Comparison of ENCODE assay signal across 5 fruit fly cellular contexts in the genomic region with DNA sequence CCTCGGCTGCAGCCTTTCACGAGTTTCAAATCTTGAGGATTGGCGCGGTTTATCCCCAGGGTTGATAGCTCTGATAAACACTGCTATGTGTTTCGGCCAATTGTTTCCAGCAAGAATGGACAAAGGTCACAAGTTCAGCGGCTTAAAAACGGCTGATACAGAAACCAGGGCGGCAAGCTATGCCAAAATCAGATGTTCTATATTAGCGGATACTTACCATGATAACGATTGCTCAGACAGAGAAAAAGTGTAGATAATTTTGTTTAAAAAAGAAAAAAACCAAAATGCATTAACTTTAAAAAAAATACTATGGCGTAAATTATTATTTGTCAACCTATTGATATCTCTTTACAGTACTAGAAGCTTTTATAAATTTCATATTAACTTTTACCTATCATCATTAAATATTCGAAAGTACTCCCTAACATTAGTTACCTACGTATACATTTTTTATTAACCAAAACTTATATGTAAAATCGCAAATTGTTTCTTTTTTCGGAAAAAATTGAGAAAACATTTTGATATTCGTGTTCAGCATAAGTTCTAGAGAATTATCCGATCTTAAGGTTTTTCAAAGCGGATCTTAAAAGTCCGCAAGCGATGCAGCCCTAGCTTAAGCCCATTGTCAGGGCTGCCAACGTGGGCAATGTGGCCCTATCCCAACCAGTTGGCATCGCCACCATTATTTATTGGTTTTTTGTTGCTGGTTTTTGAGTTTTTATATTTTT.
TF ChIP-seq lines count a peak whose summit lies in the region.

A gene (minus strand): TSS at position 339 of the 728 bp plus-strand sequence.
A gene (plus strand): TSS at position 658 of the 728 bp plus-strand sequence.

- no peak for TF ChIP-seq CTCF in whole organism, embryonic (GFP tag; optimal IDR thresholded peaks at IDR 0.05; lab: Kevin White, UChicago)

TF ChIP-seq in whole organism, adult, 20 proteins besides CTCF, POLR2A, EP300 and RAD21 (continues in another document):
- TF ChIP-seq Crg-1 (GFP tag; optimal IDR thresholded peaks at IDR 0.05; lab: Kevin White, UChicago) (peak; percentile 68), CG1620 (GFP tag; optimal IDR thresholded peaks at IDR 0.05; lab: Kevin White, UChicago) (peak; percentile 82), CG7045 (GFP tag; optimal IDR thresholded peaks at IDR 0.05; lab: Kevin White, UChicago) (peak; percentile 72), CG7101 (tag; optimal IDR thresholded peaks at IDR 0.05; lab: Kevin White, UChicago) (peak; percentile 83), ovo (GFP tag; optimal IDR thresholded peaks at IDR 0.05; lab: Kevin White, UChicago) (peak; percentile 43), bab1 (GFP tag; optimal IDR thresholded peaks at IDR 0.05; lab: Kevin White, UChicago) (no peak), Mnt (GFP tag; optimal IDR thresholded peaks at IDR 0.05; lab: Kevin White, UChicago) (peak; percentile 83), tj (GFP tag; optimal IDR thresholded peaks at IDR 0.05; lab: Kevin White, UChicago) (peak; percentile 91), Hr96 (GFP tag; optimal IDR thresholded peaks at IDR 0.05; lab: Kevin White, UChicago) (no peak), Clk (GFP tag; optimal IDR thresholded peaks at IDR 0.05; lab: Kevin White, UChicago) (peak; percentile 16), CG33017 (tag; optimal IDR thresholded peaks at IDR 0.05; lab: Kevin White, UChicago) (peak; percentile 81), toe (GFP tag; optimal IDR thresholded peaks at IDR 0.05; lab: Kevin White, UChicago) (peak; percentile 90), CG5204 (GFP tag; optimal IDR thresholded peaks at IDR 0.05; lab: Kevin White, UChicago) (peak; percentile 90), pad (GFP tag; optimal IDR thresholded peaks at IDR 0.05; lab: Kevin White, UChicago) (peak; percentile 59), CG12768 (GFP tag; optimal IDR thresholded peaks at IDR 0.05; lab: Kevin White, UChicago) (peak; percentile 38), kay (GFP tag; lab: Kevin White, UChicago; ENCODE audit: borderline replicate concordance) (no peak)

TF ChIP-seq in whole organism, embryonic, 481 proteins besides CTCF, POLR2A, EP300 and RAD21 (continues in another document):
- TF ChIP-seq ranshi (GFP tag; IDR thresholded peaks at IDR 0.05; lab: Robert Waterston, UW), result peak; percentile 43
- no peak; the same call in 2 of the 3 replicates for TF ChIP-seq croc (GFP tag; conservative IDR thresholded peaks at IDR 0.05; lab: Robert Waterston, UW)
- TF ChIP-seq CG11504 (tag; optimal IDR thresholded peaks at IDR 0.05; lab: Kevin White, UChicago), result no peak
- no peak for TF ChIP-seq CG1832 (GFP tag; optimal IDR thresholded peaks at IDR 0.05; lab: Kevin White, UChicago)
- TF ChIP-seq ara (GFP tag; IDR thresholded peaks at IDR 0.05; lab: Robert Waterston, UW), result no peak
- TF ChIP-seq B-H1 (GFP tag; IDR thresholded peaks at IDR 0.05; lab: Robert Waterston, UW), result peak; percentile 16; the same call in 1 of the 3 replicates
- no peak for TF ChIP-seq CG4854 (GFP tag; optimal IDR thresholded peaks at IDR 0.05; lab: Kevin White, UChicago)
- TF ChIP-seq sug (tag; optimal IDR thresholded peaks at IDR 0.05; lab: Kevin White, UChicago), result peak; percentile 83
- TF ChIP-seq CG2712 (tag; optimal IDR thresholded peaks at IDR 0.05; lab: Kevin White, UChicago), result peak; percentile 73
- TF ChIP-seq wdn (GFP tag; IDR thresholded peaks at IDR 0.05; lab: Robert Waterston, UW), result peak; percentile 49
- TF ChIP-seq CG17612 (GFP tag; IDR thresholded peaks at IDR 0.05; lab: Robert Waterston, UW), result no peak
- no peak for TF ChIP-seq chinmo (GFP tag; IDR thresholded peaks at IDR 0.05; lab: Robert Waterston, UW; ENCODE audit: partially characterized antibody)
- TF ChIP-seq CG16815 (GFP tag; optimal IDR thresholded peaks at IDR 0.05; lab: Kevin White, UChicago), result peak; percentile 67
- peak; percentile 62 for TF ChIP-seq CG9609 (GFP tag; optimal IDR thresholded peaks at IDR 0.05; lab: Kevin White, UChicago)
- no peak; the same call in 1 of the 2 replicates for TF ChIP-seq CG32772 (GFP tag; IDR thresholded peaks at IDR 0.05; lab: Robert Waterston, UW)
- no peak for TF ChIP-seq Lim3 (GFP tag; IDR thresholded peaks at IDR 0.05; lab: Robert Waterston, UW)

TF ChIP-seq in whole organism, prepupa, 60 proteins besides CTCF, POLR2A, EP300 and RAD21 (continues in another document):
- peak; percentile 59; the same call in 2 of the 3 replicates for TF ChIP-seq eg (GFP tag; IDR thresholded peaks at IDR 0.05; lab: Robert Waterston, UW)
- TF ChIP-seq Sox102F (GFP tag; optimal IDR thresholded peaks at IDR 0.05; lab: Kevin White, UChicago), result no peak
- peak; percentile 40 to 75 for TF ChIP-seq ss (GFP tag; optimal IDR thresholded peaks at IDR 0.05; lab: Kevin White, UChicago)
- TF ChIP-seq Hr4 (GFP tag; optimal IDR thresholded peaks at IDR 0.05; lab: Kevin White, UChicago), result no peak
- TF ChIP-seq CG6792 (GFP tag; optimal IDR thresholded peaks at IDR 0.05; lab: Kevin White, UChicago), result peak; percentile 85
- TF ChIP-seq fd85E (GFP tag; optimal IDR thresholded peaks at IDR 0.05; lab: Kevin White, UChicago), result no peak
- TF ChIP-seq CG11294 (GFP tag; IDR thresholded peaks at IDR 0.05; lab: Robert Waterston, UW), result no peak
- TF ChIP-seq CG34406 (GFP tag; optimal IDR thresholded peaks at IDR 0.05; lab: Kevin White, UChicago), result peak; percentile 70
- TF ChIP-seq CG6808 (GFP tag; optimal IDR thresholded peaks at IDR 0.05; lab: Kevin White, UChicago), result no peak
- no peak for TF ChIP-seq CG7368 (GFP tag; optimal IDR thresholded peaks at IDR 0.05; lab: Kevin White, UChicago)
- peak; percentile 96 for TF ChIP-seq CG10631 (GFP tag; optimal IDR thresholded peaks at IDR 0.05; lab: Kevin White, UChicago)
- TF ChIP-seq Smox (GFP tag; optimal IDR thresholded peaks at IDR 0.05; lab: Kevin White, UChicago), result no peak
- no peak for TF ChIP-seq dac (GFP tag; optimal IDR thresholded peaks at IDR 0.05; lab: Kevin White, UChicago)
- TF ChIP-seq achi (GFP tag; optimal IDR thresholded peaks at IDR 0.05; lab: Kevin White, UChicago), result peak; percentile 68
- TF ChIP-seq CG3032 (tag; optimal IDR thresholded peaks at IDR 0.05; lab: Kevin White, UChicago), result peak; percentile 83
- TF ChIP-seq CG8119 (GFP tag; IDR thresholded peaks at IDR 0.05; lab: Robert Waterston, UW), result peak; percentile 45
- no peak for TF ChIP-seq Met (GFP tag; optimal IDR thresholded peaks at IDR 0.05; lab: Kevin White, UChicago)
- no peak for TF ChIP-seq CG10669 (GFP tag; optimal IDR thresholded peaks at IDR 0.05; lab: Kevin White, UChicago)

TF ChIP-seq in whole organism, pupa, 21 proteins besides CTCF, POLR2A, EP300 and RAD21 (continues in another document):
- TF ChIP-seq Snoo (tag; optimal IDR thresholded peaks at IDR 0.05; lab: Kevin White, UChicago) (peak; percentile 90), CG17806 (tag; optimal IDR thresholded peaks at IDR 0.05; lab: Kevin White, UChicago) (peak; percentile 18), Pif1A (GFP tag; optimal IDR thresholded peaks at IDR 0.05; lab: Kevin White, UChicago) (no peak), CG4496 (GFP tag; IDR thresholded peaks at IDR 0.05; lab: Robert Waterston, UW) (peak; percentile 59; the same call in 2 of the 3 replicates), Ets98B (GFP tag; IDR thresholded peaks at IDR 0.05; lab: Robert Waterston, UW) (peak; percentile 44), CG14655 (GFP tag; optimal IDR thresholded peaks at IDR 0.05; lab: Kevin White, UChicago) (no peak), CG32121 (GFP tag; IDR thresholded peaks at IDR 0.05; lab: Robert Waterston, UW) (0 out of 2 replicates have a peak, but pooled peaks have one; percentile 24), CG9948 (tag; optimal IDR thresholded peaks at IDR 0.05; lab: Kevin White, UChicago) (peak; percentile 64), D1 (tag; optimal IDR thresholded peaks at IDR 0.05; lab: Kevin White, UChicago) (no peak), fd96Ca (GFP tag; IDR thresholded peaks at IDR 0.05; lab: Robert Waterston, UW) (peak; percentile 60), CG8301 (tag; optimal IDR thresholded peaks at IDR 0.05; lab: Kevin White, UChicago) (peak; percentile 63), CG34367 (tag; optimal IDR thresholded peaks at IDR 0.05; lab: Kevin White, UChicago) (peak; percentile 39), CG12605 (GFP tag; IDR thresholded peaks at IDR 0.05; lab: Robert Waterston, UW) (peak; percentile 54), gl (tag; optimal IDR thresholded peaks at IDR 0.05; lab: Kevin White, UChicago) (no peak), CG13204 (GFP tag; optimal IDR thresholded peaks at IDR 0.05; lab: Kevin White, UChicago) (no peak), CG15710 (tag; optimal IDR thresholded peaks at IDR 0.05; lab: Kevin White, UChicago) (peak; percentile 75), rn (GFP tag; IDR thresholded peaks at IDR 0.05; lab: Robert Waterston, UW) (no peak), CG10348 (GFP tag; IDR thresholded peaks at IDR 0.05; lab: Robert Waterston, UW) (no peak)

TF ChIP-seq in whole organism, wandering third instar larva, 38 proteins besides CTCF, POLR2A, EP300 and RAD21 (continues in another document):
- peak; percentile 68 for TF ChIP-seq OdsH (GFP tag; optimal IDR thresholded peaks at IDR 0.05; lab: Kevin White, UChicago)
- no peak for TF ChIP-seq Vsx2 (GFP tag; optimal IDR thresholded peaks at IDR 0.05; lab: Kevin White, UChicago; ENCODE audit: partially characterized antibody)
- no peak for TF ChIP-seq Abd-B (GFP tag; optimal IDR thresholded peaks at IDR 0.05; lab: Kevin White, UChicago)
- no peak for TF ChIP-seq tai (GFP tag; optimal IDR thresholded peaks at IDR 0.05; lab: Kevin White, UChicago)
- TF ChIP-seq Rel (GFP tag; optimal IDR thresholded peaks at IDR 0.05; lab: Kevin White, UChicago), result no peak
- TF ChIP-seq Rel (tag; optimal IDR thresholded peaks at IDR 0.05; lab: Kevin White, UChicago), result peak; percentile 13
- TF ChIP-seq rgr (GFP tag; optimal IDR thresholded peaks at IDR 0.05; lab: Kevin White, UChicago), result peak; percentile 78
- TF ChIP-seq Myc (optimal IDR thresholded peaks at IDR 0.05; lab: Kevin White, UChicago), result no peak
- TF ChIP-seq Mio (GFP tag; optimal IDR thresholded peaks at IDR 0.05; lab: Kevin White, UChicago), result no peak
- peak; percentile 45 for TF ChIP-seq Hr78 (GFP tag; optimal IDR thresholded peaks at IDR 0.05; lab: Kevin White, UChicago)
- TF ChIP-seq brk (GFP tag; optimal IDR thresholded peaks at IDR 0.05; lab: Kevin White, UChicago), result no peak
- peak; percentile 91 for TF ChIP-seq h (GFP tag; optimal IDR thresholded peaks at IDR 0.05; lab: Kevin White, UChicago)
- peak; percentile 88 for TF ChIP-seq woc (GFP tag; optimal IDR thresholded peaks at IDR 0.05; lab: Kevin White, UChicago)
- peak; percentile 61 for TF ChIP-seq CG9705 (GFP tag; optimal IDR thresholded peaks at IDR 0.05; lab: Kevin White, UChicago)
- no peak for TF ChIP-seq Hnf4 (GFP tag; optimal IDR thresholded peaks at IDR 0.05; lab: Kevin White, UChicago)
- no peak for TF ChIP-seq br (GFP tag; optimal IDR thresholded peaks at IDR 0.05; lab: Kevin White, UChicago)
- TF ChIP-seq dmrt93B (GFP tag; optimal IDR thresholded peaks at IDR 0.05; lab: Kevin White, UChicago), result no peak
- TF ChIP-seq fru (GFP tag; optimal IDR thresholded peaks at IDR 0.05; lab: Kevin White, UChicago), result peak; percentile 84
- TF ChIP-seq sv (GFP tag; optimal IDR thresholded peaks at IDR 0.05; lab: Kevin White, UChicago), result peak; percentile 82
- no peak for TF ChIP-seq Dfd (GFP tag; optimal IDR thresholded peaks at IDR 0.05; lab: Kevin White, UChicago)
- TF ChIP-seq dsf (GFP tag; optimal IDR thresholded peaks at IDR 0.05; lab: Kevin White, UChicago; ENCODE audit: borderline replicate concordance), result no peak
